Worm (Caenorhabditis elegans) whole organism, midembryonic: Measurements from ENCODE around the gene Y55F3BR.10.

Experiments
- T22C8.4 ChIP-seq: fragments of 200-800 bp; sonication (Bioruptor generic); IDR thresholded peaks from 2 replicates; pipeline ENCODE4 v1.3.6; 2022; ENCODE audit warnings: missing genetic modification characterization, missing compliant biosample characterization
- cog-1 ChIP-seq: sonication (generic microtip); optimal IDR thresholded peaks from 2 replicates; lab custom pipeline; 2016; ENCODE audit warnings: missing genetic modification characterization, missing compliant biosample characterization
- flt-1 ChIP-seq: fragments of 200-800 bp; sonication (Bioruptor generic); IDR thresholded peaks from 2 replicates; pipeline ENCODE4 v1.3.6; 2022; ENCODE audit warnings: missing genetic modification characterization, missing compliant biosample characterization
- klf-2 ChIP-seq: fragments of 200-800 bp; sonication (Bioruptor generic); conservative IDR thresholded peaks from 2 replicates; pipeline ENCODE4 v1.3.6; 2022; ENCODE audit warnings: missing genetic modification reagents, missing genetic modification characterization, missing compliant biosample characterization
- med-1 ChIP-seq: sonication (generic microtip); optimal IDR thresholded peaks from 2 replicates; lab custom pipeline; 2017; ENCODE audit warnings: missing genetic modification characterization, mild to moderate bottlenecking, missing compliant biosample characterization, antibody characterized with exemption, missing genetic modification reagents; ENCODE audit not compliant: insufficient read depth
- ref-1 ChIP-seq: fragments of 200-800 bp; sonication (Bioruptor generic); conservative IDR thresholded peaks from 2 replicates; pipeline ENCODE4 v1.3.6; 2022; ENCODE audit warnings: missing genetic modification reagents, missing genetic modification characterization, missing compliant biosample characterization
- tab-1 ChIP-seq: fragments of 200-800 bp; sonication (Bioruptor generic); IDR thresholded peaks from 2 replicates; pipeline ENCODE4 v1.3.6; 2022; ENCODE audit warnings: missing genetic modification characterization, missing compliant biosample characterization
- ztf-23 ChIP-seq: fragments of 200-800 bp; sonication (Bioruptor generic); IDR thresholded peaks from 2 replicates; pipeline ENCODE4 v1.3.6; 2022; ENCODE audit warnings: missing genetic modification reagents, missing genetic modification characterization, missing compliant biosample characterization
- ztf-29 ChIP-seq: fragments of 200-800 bp; sonication (Bioruptor generic); IDR thresholded peaks from 2 replicates; pipeline ENCODE4 v1.3.6; 2022; ENCODE audit warnings: missing genetic modification reagents, missing genetic modification characterization, missing compliant biosample characterization

Gene Y55F3BR.10

DNA sequence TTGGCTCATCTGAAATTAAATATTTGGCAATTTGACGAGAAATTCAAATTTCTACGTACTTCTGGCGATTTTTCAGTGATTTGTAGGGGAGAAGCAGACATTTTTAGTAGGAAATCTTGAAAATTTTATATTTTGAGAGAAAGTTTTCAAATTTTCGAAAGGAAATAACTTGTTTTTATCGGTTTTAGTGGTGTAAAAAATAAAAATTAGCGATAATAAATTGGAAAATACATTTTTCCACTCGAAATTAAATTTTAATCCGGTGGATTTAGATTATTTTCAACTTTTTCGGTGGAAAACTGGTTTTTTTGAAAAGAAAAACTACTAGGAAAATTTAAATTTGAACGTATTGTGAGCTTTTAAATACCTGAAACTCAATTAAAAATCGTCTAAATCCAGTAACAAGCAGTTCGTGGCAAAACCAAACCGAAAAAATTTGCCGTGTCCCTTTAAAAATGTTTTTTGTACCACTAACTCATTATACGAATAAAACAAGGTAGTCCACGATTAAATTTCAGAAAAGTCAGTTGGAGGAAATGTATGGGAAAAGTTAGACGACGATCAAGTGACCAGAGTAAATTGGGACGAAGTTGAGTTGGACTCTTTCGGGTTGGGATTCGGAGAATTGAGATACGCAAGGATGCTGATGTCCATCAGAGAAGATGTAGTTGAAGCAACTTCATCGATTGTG lies at the start of gene Y55F3BR.10, which contains the start of gene madf-1:
Gene Y55F3BR.10, plus strand, starts transcription at position 641 of the 691 bp plus-strand sequence.
Gene madf-1, minus strand, starts transcription at position 101 of the 691 bp plus-strand sequence.
- no peak for TF ChIP-seq ref-1 (GFP tag; lab: Robert Waterston, UW)
- TF ChIP-seq tab-1 (GFP tag; lab: Robert Waterston, UW), result no peak
- TF ChIP-seq med-1, result no peak
- TF ChIP-seq cog-1 (tag; lab: Kevin White, UChicago), result no peak
- TF ChIP-seq T22C8.4 (GFP tag; lab: Robert Waterston, UW), result no peak
- TF ChIP-seq ztf-29 (GFP tag; lab: Robert Waterston, UW), result no peak
- TF ChIP-seq flt-1 (GFP tag; lab: Robert Waterston, UW), result no peak
- no peak for TF ChIP-seq klf-2
- TF ChIP-seq ztf-23, result no peak

ce11 chrIV:787755-788154 lies 44.5 kb upstream of the Y55F3BR.10 start, which contains the start of gene F56B3.6:
Gene F56B3.6 (plus strand): TSS chrIV:788055.
- TF ChIP-seq ztf-23 (no peak), med-1 (no peak), ref-1 (GFP tag; lab: Robert Waterston, UW) (no peak)

DNA sequence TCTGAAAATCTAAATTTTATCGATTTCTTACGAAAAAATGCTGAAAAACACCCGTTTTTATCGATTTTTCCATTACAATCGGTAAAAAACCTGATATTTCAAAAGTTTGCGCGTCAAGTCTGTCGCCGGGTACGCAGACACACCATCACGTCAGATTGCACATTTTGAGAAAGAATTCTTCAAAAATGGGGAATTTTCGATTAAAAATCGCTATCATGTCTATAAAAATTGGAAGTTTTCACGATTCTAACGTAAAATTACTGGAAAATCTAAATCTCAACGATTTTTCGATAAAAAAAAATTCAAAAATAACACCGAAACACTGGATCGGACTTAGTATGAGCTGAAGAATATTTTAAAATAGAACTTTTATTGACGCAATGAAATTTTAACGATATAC lies 38.0 kb upstream of the Y55F3BR.10 start, which contains the start of gene F56B3.4:
Gene F56B3.4, minus strand, starts transcription at position 1 of the 400 bp plus-strand sequence.
- TF ChIP-seq T22C8.4 (GFP tag; lab: Robert Waterston, UW) (no peak), flt-1 (GFP tag; lab: Robert Waterston, UW) (no peak), cog-1 (tag; lab: Kevin White, UChicago) (no peak), ztf-23 (no peak), ref-1 (GFP tag; lab: Robert Waterston, UW) (no peak), med-1 (no peak), klf-2 (no peak)

DNA sequence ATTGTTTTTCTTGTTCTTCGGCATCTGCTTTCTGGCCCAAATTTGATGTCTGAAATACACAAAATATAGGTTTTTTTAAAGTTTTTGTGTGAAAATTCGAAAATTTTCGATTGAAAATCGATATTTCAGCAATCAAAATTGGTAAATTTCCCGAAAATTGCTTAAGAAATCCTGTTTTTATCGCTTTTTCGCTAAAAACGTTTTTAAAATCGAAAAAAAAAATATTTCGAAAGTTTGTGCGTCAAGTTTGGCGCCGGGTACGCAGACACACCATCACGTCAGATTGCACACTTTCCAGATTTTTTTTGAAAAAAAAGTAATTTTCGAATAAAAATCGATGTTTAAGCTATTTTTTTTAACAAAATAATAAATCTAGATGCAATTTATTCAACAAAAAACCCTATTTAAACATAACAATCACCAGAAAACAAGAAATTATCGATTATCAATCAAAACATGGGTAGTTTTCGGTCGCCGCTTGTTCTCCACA lies 36.8 kb upstream of the Y55F3BR.10 start, which contains the start of gene skr-18:
Gene skr-18, minus strand, starts transcription at position 51 of the 490 bp plus-strand sequence.
- TF ChIP-seq T22C8.4 (GFP tag; lab: Robert Waterston, UW) (no peak), tab-1 (GFP tag; lab: Robert Waterston, UW) (no peak), ref-1 (GFP tag; lab: Robert Waterston, UW) (no peak), ztf-29 (GFP tag; lab: Robert Waterston, UW) (no peak), flt-1 (GFP tag; lab: Robert Waterston, UW) (no peak), ztf-23 (no peak), cog-1 (tag; lab: Kevin White, UChicago) (no peak), med-1 (no peak), klf-2 (no peak)

DNA sequence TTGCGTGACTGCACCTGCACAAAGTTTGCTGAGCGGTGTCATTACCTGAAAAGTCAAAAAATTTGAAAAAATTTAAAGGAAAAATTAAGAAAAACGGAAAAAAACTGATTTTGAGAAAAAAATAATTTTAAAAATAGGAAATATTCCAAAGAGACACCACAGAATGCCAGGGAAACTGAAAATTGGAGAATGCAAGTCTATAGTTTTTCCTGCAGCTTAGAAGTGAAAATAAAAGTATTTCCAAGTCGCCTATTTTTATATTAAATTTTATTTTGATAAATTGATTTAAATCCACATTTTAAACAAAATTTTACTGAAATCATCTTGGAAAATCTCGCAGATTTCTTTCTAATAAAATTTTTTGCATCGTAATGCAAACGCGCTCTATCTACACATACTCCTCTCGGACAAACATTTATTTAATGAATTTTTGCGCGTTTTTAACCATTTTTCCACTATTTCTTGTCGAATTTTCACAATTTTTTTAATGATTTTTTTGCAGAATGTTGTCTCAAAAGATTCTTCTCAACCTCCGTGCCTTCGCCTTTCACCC lies 35.6 kb upstream of the Y55F3BR.10 start, which contains the start of the genes F56B3.11 and ech-5:
Gene F56B3.11, minus strand, starts transcription at position 51 of the 553 bp plus-strand sequence.
Gene ech-5, plus strand, starts transcription at position 503 of the 553 bp plus-strand sequence.
- TF ChIP-seq tab-1 (GFP tag; lab: Robert Waterston, UW) (no peak), ref-1 (GFP tag; lab: Robert Waterston, UW) (no peak), ztf-29 (GFP tag; lab: Robert Waterston, UW) (no peak; the same call in 1 of the 2 replicates), cog-1 (tag; lab: Kevin White, UChicago) (peak; percentile 87), med-1 (no peak), klf-2 (peak; percentile 81), T22C8.4 (GFP tag; lab: Robert Waterston, UW) (no peak), ztf-23 (peak; percentile 79), flt-1 (GFP tag; lab: Robert Waterston, UW) (peak; percentile 44; the same call in 1 of the 2 replicates)

ce11 chrIV:800518-800917 lies 31.7 kb upstream of the Y55F3BR.10 start, which contains the start of gene mrpl-46:
Gene mrpl-46 (plus strand): TSS chrIV:800818.
- no peak for TF ChIP-seq flt-1 (GFP tag; lab: Robert Waterston, UW)
- TF ChIP-seq ztf-23, result no peak
- TF ChIP-seq cog-1 (tag; lab: Kevin White, UChicago), result no peak
- no peak for TF ChIP-seq klf-2
- TF ChIP-seq med-1, result no peak

- no peak for TF ChIP-seq ztf-29 (GFP tag; lab: Robert Waterston, UW)
- no peak for TF ChIP-seq klf-2
- no peak for TF ChIP-seq tab-1 (GFP tag; lab: Robert Waterston, UW)
- TF ChIP-seq ztf-23, result no peak
- no peak for TF ChIP-seq med-1
- no peak for TF ChIP-seq ref-1 (GFP tag; lab: Robert Waterston, UW)
- TF ChIP-seq flt-1 (GFP tag; lab: Robert Waterston, UW), result no peak
- TF ChIP-seq T22C8.4 (GFP tag; lab: Robert Waterston, UW), result no peak
- TF ChIP-seq cog-1 (tag; lab: Kevin White, UChicago), result no peak
These were observed 31.1 kb upstream of the Y55F3BR.10 start for ce11 chrIV:801162-801561.

- TF ChIP-seq klf-2 (no peak), med-1 (no peak), ref-1 (GFP tag; lab: Robert Waterston, UW) (no peak), T22C8.4 (GFP tag; lab: Robert Waterston, UW) (no peak), ztf-23 (no peak), flt-1 (GFP tag; lab: Robert Waterston, UW) (no peak), cog-1 (tag; lab: Kevin White, UChicago) (no peak)
These were observed 27.4 kb upstream of the Y55F3BR.10 start, which contains the start of gene Y55F3BL.4 for ce11 chrIV:804802-805201. Gene Y55F3BL.4 (plus strand): TSS chrIV:805102.

DNA sequence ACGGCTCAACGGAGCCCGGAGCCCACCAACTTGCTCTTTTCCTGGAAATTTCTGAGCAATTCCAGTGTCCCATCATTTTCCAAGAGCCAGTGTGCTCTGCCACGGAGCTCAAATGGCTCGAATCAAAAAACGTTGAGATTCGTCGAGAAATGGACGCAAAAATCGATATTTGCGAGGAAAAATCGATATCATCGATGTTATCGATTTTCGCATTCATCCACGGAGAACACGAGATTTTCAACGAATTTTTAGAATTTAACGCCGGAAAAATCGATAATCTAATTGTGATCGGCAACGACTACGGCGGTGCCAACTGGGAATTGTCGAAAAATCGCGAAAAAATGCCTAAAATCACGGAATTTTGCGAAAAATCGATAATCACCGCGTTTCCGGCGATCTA lies 26.5 kb upstream of the Y55F3BR.10 start:
- TF ChIP-seq T22C8.4 (GFP tag; lab: Robert Waterston, UW) (peak; percentile 59), tab-1 (GFP tag; lab: Robert Waterston, UW) (no peak), cog-1 (tag; lab: Kevin White, UChicago) (no peak), flt-1 (GFP tag; lab: Robert Waterston, UW) (no peak)
